Worm (Caenorhabditis elegans) whole organism, late embryonic: ENCODE results near the gene taf-12.

Source experiments
- C38D4.7 ChIP-seq: fragments of 200-800 bp; sonication (Bioruptor generic); optimal IDR thresholded peaks from 2 replicates; lab custom pipeline; 2018; ENCODE audit warnings: mild to moderate bottlenecking, missing genetic modification characterization, moderate library complexity, missing compliant biosample characterization
- K02D7.2 ChIP-seq: sonication (generic microtip); optimal IDR thresholded peaks from 2 replicates; lab custom pipeline; 2017; ENCODE audit warnings: mild to moderate bottlenecking, missing genetic modification characterization, missing compliant biosample characterization
- T23F11.4 ChIP-seq: fragments of 200-800 bp; sonication (Bioruptor generic); optimal IDR thresholded peaks from 2 replicates; lab custom pipeline; 2018; ENCODE audit warnings: mild to moderate bottlenecking, missing genetic modification characterization, missing compliant biosample characterization
- ama-1 ChIP-seq: fragments of 150-350 bp; optimal IDR thresholded peaks from 2 replicates; lab custom pipeline; 2014
- ceh-14 ChIP-seq: sonication (generic microtip); optimal IDR thresholded peaks from 2 replicates; lab custom pipeline; 2016; ENCODE audit warnings: missing genotype, missing genetic modification characterization, missing compliant biosample characterization
- ceh-2 ChIP-seq: sonication (generic microtip); optimal IDR thresholded peaks from 2 replicates; lab custom pipeline; 2016; ENCODE audit warnings: missing genotype, missing genetic modification characterization, missing compliant biosample characterization
- ceh-22 ChIP-seq: sonication (generic microtip); optimal IDR thresholded peaks from 2 replicates; lab custom pipeline; 2017; ENCODE audit warnings: missing biosample characterization, missing genetic modification characterization
- ceh-34 ChIP-seq: sonication (generic microtip); optimal IDR thresholded peaks from 2 replicates; lab custom pipeline; 2016; ENCODE audit warnings: mild to moderate bottlenecking, missing genetic modification characterization, missing compliant biosample characterization
- ceh-48 ChIP-seq: sonication (generic microtip); optimal IDR thresholded peaks from 2 replicates; lab custom pipeline; 2016; ENCODE audit warnings: missing genetic modification characterization, inconsistent platforms, missing compliant biosample characterization
- ceh-9 ChIP-seq: sonication (generic microtip); optimal IDR thresholded peaks from 2 replicates; lab custom pipeline; 2016; ENCODE audit warnings: mild to moderate bottlenecking, missing genetic modification characterization, inconsistent platforms, missing compliant biosample characterization
- dmd-4 ChIP-seq: sonication (generic microtip); optimal IDR thresholded peaks from 2 replicates; lab custom pipeline; 2016; ENCODE audit warnings: borderline replicate concordance, missing genetic modification characterization, missing compliant biosample characterization
- dve-1 ChIP-seq: sonication (generic microtip); optimal IDR thresholded peaks from 2 replicates; lab custom pipeline; 2017; ENCODE audit warnings: antibody characterized with exemption, mild to moderate bottlenecking, missing genetic modification characterization, missing compliant biosample characterization
- elt-2 ChIP-seq: sonication (generic microtip); optimal IDR thresholded peaks from 2 replicates; lab custom pipeline; 2016; ENCODE audit warnings: missing genetic modification reagents, missing genetic modification characterization, missing compliant biosample characterization
- ets-4 ChIP-seq: sonication (generic microtip); optimal IDR thresholded peaks from 2 replicates; lab custom pipeline; 2016; ENCODE audit warnings: missing genetic modification characterization, missing compliant biosample characterization
- eyg-1 ChIP-seq: sonication (generic microtip); optimal IDR thresholded peaks from 2 replicates; lab custom pipeline; 2016; ENCODE audit warnings: missing genotype, missing genetic modification characterization, missing compliant biosample characterization
- fax-1 ChIP-seq: sonication (generic microtip); optimal IDR thresholded peaks from 2 replicates; lab custom pipeline; 2016; ENCODE audit warnings: missing genotype, missing genetic modification characterization, missing compliant biosample characterization
- fkh-10 ChIP-seq: fragments of 150-350 bp; optimal IDR thresholded peaks from 2 replicates; lab custom pipeline; 2014; ENCODE audit warnings: missing biosample characterization, missing genetic modification reagents, missing genetic modification characterization
- fkh-6 ChIP-seq: sonication (generic microtip); optimal IDR thresholded peaks from 2 replicates; lab custom pipeline; 2016; ENCODE audit warnings: missing genetic modification characterization, missing compliant biosample characterization
- hlh-13 ChIP-seq: fragments of 200-800 bp; sonication (Bioruptor generic); optimal IDR thresholded peaks from 2 replicates; lab custom pipeline; 2018; ENCODE audit warnings: mild to moderate bottlenecking, missing genetic modification characterization, missing compliant biosample characterization
- hlh-15 ChIP-seq: sonication (generic microtip); optimal IDR thresholded peaks from 2 replicates; lab custom pipeline; 2016; ENCODE audit warnings: missing genetic modification characterization, missing compliant biosample characterization
- hlh-30 ChIP-seq: sonication (generic microtip); optimal IDR thresholded peaks from 2 replicates; lab custom pipeline; 2017; ENCODE audit warnings: antibody characterized with exemption, missing genetic modification characterization, missing compliant biosample characterization; ENCODE audit not compliant: insufficient read depth
- hlh-6 ChIP-seq: sonication (generic microtip); optimal IDR thresholded peaks from 2 replicates; lab custom pipeline; 2016; ENCODE audit warnings: missing genotype, missing genetic modification characterization, missing compliant biosample characterization
- lim-6 ChIP-seq: sonication (generic microtip); optimal IDR thresholded peaks from 2 replicates; lab custom pipeline; 2016; ENCODE audit warnings: missing genetic modification characterization, missing compliant biosample characterization
- lin-11 ChIP-seq: fragments of 200-800 bp; sonication (Bioruptor generic); optimal IDR thresholded peaks from 2 replicates; lab custom pipeline; 2018; ENCODE audit warnings: mild to moderate bottlenecking, missing genetic modification characterization, missing compliant biosample characterization
- mec-3 ChIP-seq: sonication (generic microtip); optimal IDR thresholded peaks from 2 replicates; lab custom pipeline; 2016; ENCODE audit warnings: borderline replicate concordance, missing genetic modification characterization, missing compliant biosample characterization
- nfya-1 ChIP-seq: sonication (generic microtip); optimal IDR thresholded peaks from 2 replicates; lab custom pipeline; 2017; ENCODE audit warnings: missing genetic modification characterization, mild to moderate bottlenecking, missing compliant biosample characterization, antibody characterized with exemption, moderate library complexity
- nhr-11 ChIP-seq: fragments of 150-350 bp; optimal IDR thresholded peaks from 2 replicates; lab custom pipeline; 2014; ENCODE audit warnings: missing biosample characterization, missing genetic modification characterization
- npax-4 ChIP-seq: sonication (generic microtip); optimal IDR thresholded peaks from 2 replicates; lab custom pipeline; 2016; ENCODE audit warnings: missing genetic modification characterization, missing compliant biosample characterization
- pag-3 ChIP-seq: sonication (generic microtip); optimal IDR thresholded peaks from 2 replicates; lab custom pipeline; 2016; ENCODE audit warnings: missing compliant biosample characterization, missing genetic modification characterization, borderline replicate concordance
- pat-9 ChIP-seq: fragments of 200-800 bp; sonication (Bioruptor generic); optimal IDR thresholded peaks from 2 replicates; lab custom pipeline; 2018; ENCODE audit warnings: mild to moderate bottlenecking, missing genetic modification characterization, moderate library complexity, missing compliant biosample characterization
- pax-1 ChIP-seq: fragments of 150-350 bp; optimal IDR thresholded peaks from 2 replicates; lab custom pipeline; 2014; ENCODE audit warnings: missing biosample characterization, missing genetic modification characterization
- pha-2 ChIP-seq: sonication (generic microtip); optimal IDR thresholded peaks from 2 replicates; lab custom pipeline; 2017; ENCODE audit warnings: mild to moderate bottlenecking, missing genetic modification characterization, missing compliant biosample characterization
- pha-4 ChIP-seq: fragments of 150-350 bp; optimal IDR thresholded peaks from 2 replicates; lab custom pipeline; 2018; ENCODE audit warnings: missing biosample characterization, missing genetic modification reagents, missing genetic modification characterization
- ref-2 ChIP-seq: sonication (generic microtip); optimal IDR thresholded peaks from 2 replicates; lab custom pipeline; 2016; ENCODE audit warnings: missing genetic modification characterization, missing compliant biosample characterization
- sox-2 ChIP-seq: fragments of 200-800 bp; sonication (Bioruptor generic); IDR thresholded peaks from 2 replicates; pipeline ENCODE4 v1.3.6; 2022; ENCODE audit warnings: missing genetic modification reagents, missing genetic modification characterization, missing compliant biosample characterization
- sox-4 ChIP-seq: sonication (generic microtip); optimal IDR thresholded peaks from 2 replicates; lab custom pipeline; 2017; ENCODE audit warnings: mild to moderate bottlenecking, missing genetic modification characterization, inconsistent platforms, missing compliant biosample characterization
- ttx-3 ChIP-seq: sonication (generic microtip); optimal IDR thresholded peaks from 2 replicates; lab custom pipeline; 2016; ENCODE audit warnings: missing genetic modification reagents, missing genetic modification characterization, missing compliant biosample characterization
- unc-42 ChIP-seq: sonication (generic microtip); optimal IDR thresholded peaks from 2 replicates; lab custom pipeline; 2016; ENCODE audit warnings: missing genotype, missing genetic modification characterization, missing compliant biosample characterization
- zip-5 ChIP-seq: sonication (generic microtip); optimal IDR thresholded peaks from 2 replicates; lab custom pipeline; 2016; ENCODE audit warnings: missing genetic modification characterization, missing compliant biosample characterization

taf-12 gene

DNA sequence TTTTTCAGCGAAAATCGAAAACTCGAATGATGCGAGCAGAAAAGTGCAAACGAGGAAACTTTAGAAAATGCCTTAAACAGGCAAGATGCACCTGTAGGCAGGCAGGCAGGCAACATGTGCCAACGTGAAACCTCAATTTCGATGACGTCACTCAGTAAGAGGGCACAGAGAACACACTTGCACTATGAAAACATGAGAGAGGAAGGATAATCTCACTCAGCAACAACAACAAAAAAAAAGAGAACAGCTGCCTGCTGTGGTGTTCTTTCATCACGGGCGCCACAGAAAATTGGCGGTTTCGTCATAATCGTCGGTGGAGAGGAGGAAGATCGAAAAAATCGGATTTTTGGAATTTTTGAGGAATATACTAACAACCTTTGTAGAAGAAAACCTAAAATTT is 34.9 kb downstream of the taf-12 start:
- TF ChIP-seq hlh-13 (GFP tag; lab: Kevin White, UChicago) (no peak), ceh-14 (tag; lab: Kevin White, UChicago) (no peak)

- TF ChIP-seq ceh-9 (no peak), pax-1 (tag; lab: Kevin White, UChicago) (no peak)
Observed at ce11 chrIII:11833449-11833848, 35.6 kb downstream of the taf-12 start.

ce11 chrIII:11830522-11831489 is 38.3 kb downstream of the taf-12 start:
- TF ChIP-seq fkh-10 (no peak), unc-42 (tag; lab: Kevin White, UChicago) (no peak), ets-4 (tag; lab: Kevin White, UChicago) (no peak), hlh-30 (tag; lab: Kevin White, UChicago) (no peak), ref-2 (tag; lab: Kevin White, UChicago) (no peak), dve-1 (tag; lab: Kevin White, UChicago) (no peak), elt-2 (no peak), ceh-22 (no peak), npax-4 (tag; lab: Kevin White, UChicago) (no peak), nhr-11 (tag; lab: Kevin White, UChicago) (no peak), hlh-15 (no peak), ceh-34 (tag; lab: Kevin White, UChicago) (no peak), pag-3 (tag; lab: Kevin White, UChicago) (no peak), dmd-4 (no peak), ceh-9 (no peak), fax-1 (no peak), pha-4 (tag; lab: Kevin White, UChicago) (no peak)

- TF ChIP-seq nfya-1 (peak; percentile 98), ceh-48 (tag; lab: Kevin White, UChicago) (no peak)
Observed at ce11 chrIII:11829585-11830195, 39.4 kb downstream of the taf-12 start.

- TF ChIP-seq nfya-1, result peak; percentile 93
- no peak for TF ChIP-seq zip-5 (tag; lab: Kevin White, UChicago)
Observed at ce11 chrIII:11829062-11829461, 40.0 kb downstream of the taf-12 start.

DNA sequence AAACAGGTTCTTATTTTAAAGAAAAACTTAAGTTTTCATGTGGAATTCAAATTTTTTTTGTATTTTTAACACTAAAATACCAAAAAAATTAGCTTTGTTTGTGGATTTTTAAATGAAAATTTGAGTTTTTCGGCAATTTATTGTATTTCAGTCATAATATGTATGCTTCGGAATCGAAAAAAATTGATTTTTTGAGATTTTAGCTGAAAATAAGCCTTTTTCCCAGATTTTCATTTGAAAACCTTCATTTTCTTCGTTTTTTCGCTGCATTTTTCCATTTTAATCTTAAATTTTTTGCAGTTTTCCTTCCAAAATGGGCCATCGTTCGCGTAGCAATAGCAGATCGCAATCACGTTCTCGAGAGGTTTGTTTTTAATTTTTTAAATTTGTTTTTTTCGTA is 43.0 kb downstream of the taf-12 start, which contains the start of gene rsp-8:
TSS of gene rsp-8 (plus strand) at position 301 of the 400 bp plus-strand sequence.
- TF ChIP-seq K02D7.2 (tag; lab: Kevin White, UChicago) (no peak), fkh-6 (tag; lab: Kevin White, UChicago) (no peak), dmd-4 (no peak), pha-2 (no peak), ceh-2 (tag; lab: Kevin White, UChicago) (no peak), nfya-1 (no peak), lim-6 (tag; lab: Kevin White, UChicago) (no peak), dve-1 (tag; lab: Kevin White, UChicago) (no peak), hlh-15 (no peak), fkh-10 (no peak)
- TF ChIP-seq, all 69 proteins: peak for 0

DNA sequence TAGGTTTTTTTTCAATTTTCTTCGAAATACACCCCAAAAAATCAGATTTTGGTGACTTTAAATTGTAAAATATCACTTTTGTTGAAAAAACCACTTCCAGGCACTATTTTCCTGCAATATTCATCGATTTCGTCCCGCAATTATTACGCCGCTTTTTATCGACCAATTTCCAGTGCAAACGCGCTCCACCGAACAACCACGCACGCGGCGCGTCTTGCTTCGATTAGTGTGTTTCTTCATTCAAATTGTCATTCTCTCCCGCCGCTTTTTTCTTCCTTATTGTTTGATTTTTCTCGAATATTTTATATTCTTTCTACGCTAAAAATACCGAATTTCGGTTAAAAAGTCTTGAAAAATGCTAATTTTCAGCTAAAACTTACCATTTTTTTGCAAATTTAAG is 43.4 kb downstream of the taf-12 start:
- no peak for TF ChIP-seq hlh-13 (GFP tag; lab: Kevin White, UChicago)
- no peak for TF ChIP-seq pat-9 (tag; lab: Kevin White, UChicago)
- peak; percentile 30 for TF ChIP-seq dve-1 (tag; lab: Kevin White, UChicago)
- peak; percentile 81 for TF ChIP-seq nfya-1
- no peak for TF ChIP-seq sox-4 (tag; lab: Kevin White, UChicago)
- TF ChIP-seq fkh-6 (tag; lab: Kevin White, UChicago), result no peak
- TF ChIP-seq eyg-1 (tag; lab: Kevin White, UChicago), result no peak
- no peak for TF ChIP-seq fax-1
- TF ChIP-seq lin-11, result no peak
- no peak for TF ChIP-seq fkh-10
- TF ChIP-seq ttx-3 (tag; lab: Kevin White, UChicago), result peak; percentile 34
- TF ChIP-seq sox-2 (GFP tag; lab: Robert Waterston, UW), result no peak
- no peak for TF ChIP-seq T23F11.4 (GFP tag; lab: Kevin White, UChicago)
- no peak for TF ChIP-seq C38D4.7 (GFP tag; lab: Kevin White, UChicago)
- TF ChIP-seq mec-3 (tag; lab: Kevin White, UChicago), result no peak
- no peak for TF ChIP-seq hlh-6 (tag; lab: Kevin White, UChicago)
- no peak for TF ChIP-seq ama-1
